Fruit fly (Drosophila melanogaster) whole organism, embryonic: ENCODE data around the gene CG14356.

Experiments
- ATbp ChIP-seq: fragments of 200-800 bp; sonication (Bioruptor generic); optimal IDR thresholded peaks from 2 replicates; lab custom pipeline; 2017; ENCODE audit warnings: missing biosample characterization, mild to moderate bottlenecking, missing genetic modification characterization, missing genetic modification reagents
- C15 ChIP-seq: fragments of 200-800 bp; sonication (Bioruptor generic); IDR thresholded peaks from 3 replicates; pipeline ENCODE4 v1.3.6; 2022; ENCODE audit warnings: missing biosample characterization, missing genetic modification characterization
- CG10147 ChIP-seq: fragments of 200-800 bp; sonication (Bioruptor generic); optimal IDR thresholded peaks from 2 replicates; lab custom pipeline; 2019; ENCODE audit warnings: missing biosample characterization, mild to moderate bottlenecking, missing genetic modification characterization, moderate library complexity
- CG11456 ChIP-seq: fragments of 200-800 bp; sonication (Bioruptor generic); IDR thresholded peaks from 3 replicates; pipeline ENCODE4 v1.3.6; 2022; ENCODE audit warnings: missing biosample characterization, missing genetic modification characterization
- CG11560 ChIP-seq: fragments of 200-800 bp; sonication (Bioruptor generic); IDR thresholded peaks from 3 replicates; pipeline ENCODE4 v1.3.6; 2022; ENCODE audit warnings: missing biosample characterization, missing genetic modification characterization
- CG14014 ChIP-seq: fragments of 200-800 bp; sonication (Bioruptor generic); IDR thresholded peaks from 2 replicates; pipeline ENCODE4 v1.3.6; 2022; ENCODE audit warnings: missing biosample characterization, missing genetic modification characterization
- CG14050 ChIP-seq: fragments of 200-800 bp; sonication (Bioruptor generic); IDR thresholded peaks from 3 replicates; pipeline ENCODE4 v1.3.6; 2022; ENCODE audit warnings: missing biosample characterization, missing genetic modification characterization
- CG15011 ChIP-seq: fragments of 200-800 bp; sonication (Bioruptor generic); optimal IDR thresholded peaks from 3 replicates; lab custom pipeline; 2018; ENCODE audit warnings: missing biosample characterization, mild to moderate bottlenecking, missing genetic modification characterization
- CG15269 ChIP-seq: fragments of 200-800 bp; sonication (Bioruptor generic); optimal IDR thresholded peaks from 2 replicates; lab custom pipeline; 2018; ENCODE audit warnings: missing biosample characterization, mild to moderate bottlenecking, missing genetic modification characterization, moderate library complexity
- CG16863 ChIP-seq: fragments of 200-800 bp; sonication (Bioruptor generic); optimal IDR thresholded peaks from 3 replicates; lab custom pipeline; 2016; ENCODE audit warnings: missing biosample characterization, missing genetic modification characterization
- CG17568 ChIP-seq: fragments of 200-800 bp; sonication (Bioruptor generic); optimal IDR thresholded peaks from 2 replicates; lab custom pipeline; 2018; ENCODE audit warnings: missing biosample characterization, mild to moderate bottlenecking, missing genetic modification characterization, moderate library complexity
- CG17612 ChIP-seq: fragments of 200-800 bp; sonication (Bioruptor generic); IDR thresholded peaks from 2 replicates; pipeline ENCODE4 v1.3.6; 2022; ENCODE audit warnings: missing biosample characterization, missing genetic modification characterization
- CG18262 ChIP-seq: fragments of 200-800 bp; optimal IDR thresholded peaks from 3 replicates; lab custom pipeline; 2019; ENCODE audit warnings: missing biosample characterization, mild to moderate bottlenecking, missing genetic modification characterization, moderate library complexity
- CG2129 ChIP-seq: fragments of 200-800 bp; sonication (Bioruptor generic); IDR thresholded peaks from 2 replicates; pipeline ENCODE4 v1.3.6; 2022; ENCODE audit warnings: missing biosample characterization, missing genetic modification characterization; ENCODE audit not compliant: partially characterized antibody
- CG31441 ChIP-seq: fragments of 200-800 bp; sonication (Bioruptor generic); IDR thresholded peaks from 2 replicates; pipeline ENCODE4 v1.3.6; 2022; ENCODE audit warnings: missing biosample characterization, missing genetic modification characterization
- CG33557 ChIP-seq: fragments of 200-800 bp; sonication (Bioruptor generic); optimal IDR thresholded peaks from 2 replicates; lab custom pipeline; 2019; ENCODE audit warnings: missing biosample characterization, mild to moderate bottlenecking, missing genetic modification characterization, moderate library complexity
- CG34422 ChIP-seq: fragments of 200-800 bp; sonication (Bioruptor generic); IDR thresholded peaks from 3 replicates; pipeline ENCODE4 v1.3.6; 2022; ENCODE audit warnings: missing biosample characterization, missing genetic modification characterization
- CG7928 ChIP-seq: fragments of 200-800 bp; sonication (Bioruptor generic); optimal IDR thresholded peaks from 2 replicates; lab custom pipeline; 2017; ENCODE audit warnings: missing biosample characterization, mild to moderate bottlenecking, missing genetic modification characterization
- Dp ChIP-seq: fragments of 200-800 bp; sonication (Bioruptor generic); optimal IDR thresholded peaks from 2 replicates; lab custom pipeline; 2018; ENCODE audit warnings: missing biosample characterization, mild to moderate bottlenecking, missing genetic modification characterization, moderate library complexity
- Fer1 ChIP-seq: fragments of 200-800 bp; sonication (Bioruptor generic); optimal IDR thresholded peaks from 2 replicates; lab custom pipeline; 2017; ENCODE audit warnings: missing biosample characterization, mild to moderate bottlenecking, missing genetic modification characterization
- HLH3B ChIP-seq: fragments of 200-800 bp; sonication (Bioruptor generic); IDR thresholded peaks from 2 replicates; pipeline ENCODE4 v1.3.6; 2022; ENCODE audit warnings: missing biosample characterization, missing genetic modification characterization
- Hand ChIP-seq: fragments of 200-800 bp; sonication (Bioruptor generic); optimal IDR thresholded peaks from 2 replicates; lab custom pipeline; 2017; ENCODE audit warnings: mild to moderate bottlenecking, missing biosample characterization, missing genetic modification reagents, missing genetic modification characterization
- HmgZ ChIP-seq: fragments of 200-800 bp; sonication (Bioruptor generic); optimal IDR thresholded peaks from 2 replicates; lab custom pipeline; 2018; ENCODE audit warnings: missing biosample characterization, mild to moderate bottlenecking, missing genetic modification characterization
- Hr3 ChIP-seq: fragments of 200-800 bp; sonication (Bioruptor generic); optimal IDR thresholded peaks from 3 replicates; lab custom pipeline; 2016; ENCODE audit warnings: missing biosample characterization, missing genetic modification characterization
- Hr39 ChIP-seq: fragments of >200 bp; optimal IDR thresholded peaks from 2 replicates; lab custom pipeline; 2017
- MTF-1 ChIP-seq: fragments of 200-800 bp; sonication (Bioruptor generic); optimal IDR thresholded peaks from 2 replicates; lab custom pipeline; 2018; ENCODE audit warnings: missing biosample characterization, mild to moderate bottlenecking, missing genetic modification characterization, borderline replicate concordance
- Opbp ChIP-seq: fragments of 200-800 bp; sonication (Bioruptor generic); IDR thresholded peaks from 3 replicates; pipeline ENCODE4 v1.3.6; 2022; ENCODE audit warnings: missing biosample characterization, missing genetic modification characterization; ENCODE audit not compliant: partially characterized antibody
- Tbp ChIP-seq: fragments of >200 bp; optimal IDR thresholded peaks from 2 replicates; lab custom pipeline; 2018; ENCODE audit warnings: missing biosample characterization, missing genetic modification characterization
- Trl ChIP-seq, 3 experiments: fragments of >200 bp in 2 of 3; fragments of 200-800 bp in 1 of 3; sonication (Bioruptor generic) in 1 of 3; optimal IDR thresholded peaks; 2 replicates in 1 of 3; 3 replicates in 2 of 3; lab custom pipeline; 2016 to 2017; ENCODE audit warnings: missing biosample characterization in 1 of 3, missing genetic modification characterization in 1 of 3
- ab ChIP-seq: fragments of 200-800 bp; sonication (Bioruptor generic); optimal IDR thresholded peaks from 2 replicates; lab custom pipeline; 2016; ENCODE audit warnings: missing biosample characterization, missing genetic modification characterization
- bowl ChIP-seq: fragments of 200-800 bp; sonication (Bioruptor generic); IDR thresholded peaks from 2 replicates; pipeline ENCODE4 v1.3.6; 2022; ENCODE audit warnings: missing biosample characterization, missing genetic modification characterization
- crc ChIP-seq: fragments of 200-800 bp; sonication (Bioruptor generic); optimal IDR thresholded peaks from 2 replicates; lab custom pipeline; 2016; ENCODE audit warnings: missing biosample characterization, missing genetic modification characterization
- fd64A ChIP-seq: fragments of 200-800 bp; sonication (Bioruptor generic); optimal IDR thresholded peaks from 3 replicates; lab custom pipeline; 2018; ENCODE audit warnings: missing biosample characterization, mild to moderate bottlenecking, missing genetic modification characterization
- fd96Cb ChIP-seq: fragments of 200-800 bp; sonication (Bioruptor generic); optimal IDR thresholded peaks from 2 replicates; lab custom pipeline; 2018; ENCODE audit warnings: missing biosample characterization, mild to moderate bottlenecking, missing genetic modification characterization, moderate library complexity
- grau ChIP-seq: fragments of 200-800 bp; optimal IDR thresholded peaks from 3 replicates; lab custom pipeline; 2019; ENCODE audit warnings: missing biosample characterization, mild to moderate bottlenecking, missing genetic modification characterization, moderate library complexity
- hbn ChIP-seq: fragments of 200-800 bp; sonication (Bioruptor generic); IDR thresholded peaks from 2 replicates; pipeline ENCODE4 v1.3.6; 2022; ENCODE audit warnings: missing biosample characterization, missing genetic modification characterization; ENCODE audit not compliant: partially characterized antibody
- hkb ChIP-seq, 2 experiments: fragments of 200-800 bp in 1 of 2; fragments of >200 bp in 1 of 2; sonication (Bioruptor generic) in 1 of 2; IDR thresholded peaks in 1 of 2; optimal IDR thresholded peaks in 1 of 2; 2 replicates each; pipeline versions ENCODE4 v1.3.6 to Lab custom; 2017 to 2022; ENCODE audit warnings: missing biosample characterization in 1 of 2, missing genetic modification characterization in 1 of 2
- kah ChIP-seq: fragments of 200-800 bp; sonication (Bioruptor generic); optimal IDR thresholded peaks from 2 replicates; lab custom pipeline; 2018; ENCODE audit warnings: missing biosample characterization, mild to moderate bottlenecking, missing genetic modification characterization
- phol ChIP-seq: fragments of 200-800 bp; sonication (Bioruptor generic); optimal IDR thresholded peaks from 3 replicates; lab custom pipeline; 2018; ENCODE audit warnings: missing biosample characterization, mild to moderate bottlenecking, missing genetic modification characterization, moderate library complexity
- sc ChIP-seq, 3 experiments: fragments of >200 bp in 2 of 3; fragments of 200-800 bp in 1 of 3; sonication (Bioruptor generic) in 1 of 3; optimal IDR thresholded peaks; 2 replicates in 2 of 3; 3 replicates in 1 of 3; lab custom pipeline; 2017; ENCODE audit warnings: mild to moderate bottlenecking in 1 of 3, missing biosample characterization in 1 of 3, missing genetic modification characterization in 1 of 3, missing genetic modification reagents in 1 of 3
- sd ChIP-seq: fragments of 200-800 bp; sonication (Bioruptor generic); optimal IDR thresholded peaks from 3 replicates; lab custom pipeline; 2018; ENCODE audit warnings: missing biosample characterization, mild to moderate bottlenecking, missing genetic modification characterization, moderate library complexity
- seq ChIP-seq: fragments of 200-800 bp; sonication (Bioruptor generic); IDR thresholded peaks from 2 replicates; pipeline ENCODE4 v1.3.6; 2022; ENCODE audit warnings: missing biosample characterization, missing genetic modification characterization
- slbo ChIP-seq: fragments of 200-800 bp; sonication (Bioruptor generic); IDR thresholded peaks from 2 replicates; pipeline ENCODE4 v1.3.6; 2022; ENCODE audit warnings: missing biosample characterization, missing genetic modification characterization
- slp2 ChIP-seq: fragments of 200-800 bp; sonication (Bioruptor generic); optimal IDR thresholded peaks from 2 replicates; lab custom pipeline; 2016; ENCODE audit warnings: missing biosample characterization, missing genetic modification characterization
- stwl ChIP-seq: fragments of 200-800 bp; sonication (Bioruptor generic); optimal IDR thresholded peaks from 3 replicates; lab custom pipeline; 2018; ENCODE audit warnings: missing biosample characterization, mild to moderate bottlenecking, missing genetic modification characterization, moderate library complexity
- tgo ChIP-seq: fragments of 200-800 bp; sonication (Bioruptor generic); IDR thresholded peaks from 3 replicates; pipeline ENCODE4 v1.3.6; 2022; ENCODE audit warnings: missing biosample characterization, missing genetic modification characterization
- tin ChIP-seq: fragments of 200-800 bp; sonication (Bioruptor generic); optimal IDR thresholded peaks from 3 replicates; lab custom pipeline; 2016; ENCODE audit warnings: missing biosample characterization, missing genetic modification characterization
- zen2 ChIP-seq: fragments of 200-800 bp; sonication (Bioruptor generic); IDR thresholded peaks from 3 replicates; pipeline ENCODE4 v1.3.6; 2022; ENCODE audit warnings: missing biosample characterization, missing genetic modification characterization; ENCODE audit not compliant: partially characterized antibody

Gene CG14356

DNA sequence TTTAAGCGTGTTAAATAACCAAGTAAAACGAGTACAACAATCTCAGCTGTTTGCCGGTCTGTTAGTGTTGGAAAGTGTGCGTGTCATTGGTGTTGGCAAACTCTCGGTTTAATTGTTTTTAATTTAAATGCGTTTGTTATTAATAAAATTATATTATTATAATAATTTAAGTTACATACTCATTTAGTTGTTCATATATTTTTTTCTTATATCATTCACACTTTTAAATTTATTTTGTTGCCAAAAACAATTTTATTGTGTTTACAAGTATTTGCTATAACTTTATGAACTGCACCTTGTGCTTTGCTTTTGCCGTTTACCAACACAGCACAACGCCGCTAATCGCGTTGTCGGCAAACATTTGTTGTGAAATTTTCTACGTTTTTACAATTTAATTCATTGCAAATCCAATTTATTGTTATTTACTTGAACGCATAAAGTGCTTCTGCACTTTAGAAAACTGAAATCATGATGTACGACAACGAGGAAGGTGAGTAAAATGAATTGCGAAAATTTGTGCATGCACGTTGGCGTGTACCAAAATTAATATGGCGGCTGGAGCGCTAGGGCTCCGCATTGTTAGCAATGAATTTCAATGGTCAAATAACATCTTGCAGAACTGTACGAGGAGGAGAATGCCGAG is 6.3 kb downstream of the CG14356 start, which contains the start of the genes 140up and Polr2B (continued):
- TF ChIP-seq hbn (GFP tag; lab: Robert Waterston, UW) = no peak
- peak; percentile 23 for TF ChIP-seq Dp (GFP tag; lab: Kevin White, UChicago)
- peak; percentile 72; the same call in 1 of the 2 replicates for TF ChIP-seq bowl
- TF ChIP-seq seq (GFP tag; lab: Robert Waterston, UW) = peak; percentile 81
- TF ChIP-seq CG7928 (GFP tag; lab: Kevin White, UChicago) = peak; percentile 66
- no peak for TF ChIP-seq sc (optimal IDR thresholded peaks at IDR 0.05; lab: Kevin White, UChicago)
- peak; percentile 88 for TF ChIP-seq sc (GFP tag; optimal IDR thresholded peaks at IDR 0.05; lab: Kevin White, UChicago)
- TF ChIP-seq CG31441 (GFP tag; lab: Robert Waterston, UW) = peak; percentile 94
- TF ChIP-seq CG11456 (GFP tag; lab: Robert Waterston, UW) = peak; percentile 94
- TF ChIP-seq crc (GFP tag; lab: Kevin White, UChicago) = peak; percentile 53
- no peak for TF ChIP-seq Tbp (GFP tag; lab: Kevin White, UChicago)
- peak; percentile 95 for TF ChIP-seq tgo (GFP tag; lab: Robert Waterston, UW)
- TF ChIP-seq sd (tag; lab: Kevin White, UChicago) = peak; percentile 77
- TF ChIP-seq HmgZ (tag; lab: Kevin White, UChicago) = peak; percentile 93
- TF ChIP-seq zen2 (GFP tag; lab: Robert Waterston, UW) = no peak
- TF ChIP-seq CG33557 (GFP tag; lab: Kevin White, UChicago) = peak; percentile 93
- peak; percentile 81 for TF ChIP-seq ATbp (GFP tag; lab: Kevin White, UChicago)
- peak; percentile 94 for TF ChIP-seq grau
- TF ChIP-seq Hr39 (lab: Kevin White, UChicago) = no peak
- TF ChIP-seq CG16863 = peak; percentile 60
- TF ChIP-seq phol = peak; percentile 94
- TF ChIP-seq Hand = peak; percentile 72
- TF ChIP-seq Trl (optimal IDR thresholded peaks at IDR 0.05; lab: Kevin White, UChicago) = no peak
- TF ChIP-seq Trl (GFP tag; optimal IDR thresholded peaks at IDR 0.05; lab: Kevin White, UChicago) = peak; percentile 75
- TF ChIP-seq CG10147 (GFP tag; lab: Kevin White, UChicago) = peak; percentile 88
- TF ChIP-seq CG15011 (GFP tag; lab: Kevin White, UChicago) = peak; percentile 84
- peak; percentile 94 for TF ChIP-seq tin
- TF ChIP-seq kah = peak; percentile 76
- peak; percentile 67 for TF ChIP-seq MTF-1 (GFP tag; lab: Kevin White, UChicago)
- TF ChIP-seq CG18262 (tag; lab: Kevin White, UChicago) = peak; percentile 92
- peak; percentile 83 for TF ChIP-seq CG11560 (tag; lab: Robert Waterston, UW)
- TF ChIP-seq fd64A (GFP tag; lab: Kevin White, UChicago) = no peak
- TF ChIP-seq CG34422 = peak; percentile 97
- peak; percentile 89 for TF ChIP-seq CG17612 (GFP tag; lab: Robert Waterston, UW)
- TF ChIP-seq CG15269 (tag; lab: Kevin White, UChicago) = peak; percentile 93
- TF ChIP-seq CG14050 (GFP tag; lab: Robert Waterston, UW) = peak; percentile 90
- TF ChIP-seq Opbp (GFP tag; lab: Robert Waterston, UW) = no peak
- no peak for TF ChIP-seq CG2129
- TF ChIP-seq stwl (tag; lab: Kevin White, UChicago) = peak; percentile 91
- peak; percentile 97 for TF ChIP-seq Hr3 (GFP tag; lab: Kevin White, UChicago)
- TF ChIP-seq CG17568 (GFP tag; lab: Kevin White, UChicago) = peak; percentile 57
- TF ChIP-seq hkb (optimal IDR thresholded peaks at IDR 0.05; lab: Kevin White, UChicago) = no peak
- peak; percentile 90 for TF ChIP-seq hkb (GFP tag; IDR thresholded peaks at IDR 0.05; lab: Robert Waterston, UW)
- TF ChIP-seq CG14014 (GFP tag; lab: Robert Waterston, UW) = peak; percentile 88
- peak; percentile 61; the same call in 1 of the 3 replicates for TF ChIP-seq C15 (GFP tag; lab: Robert Waterston, UW)
- peak; percentile 90 for TF ChIP-seq Fer1
- peak; percentile 97 for TF ChIP-seq slbo (GFP tag; lab: Robert Waterston, UW)
- TF ChIP-seq slp2 (GFP tag; lab: Kevin White, UChicago) = peak; percentile 29
- TF ChIP-seq fd96Cb = peak; percentile 89
- peak; percentile 62 for TF ChIP-seq ab (GFP tag; lab: Kevin White, UChicago)
- TF ChIP-seq HLH3B (GFP tag; lab: Robert Waterston, UW) = peak; percentile 90
